Worm (Caenorhabditis elegans): ENCODE data around the gene C35A5.8.

The C35A5.8 gene

DNA sequence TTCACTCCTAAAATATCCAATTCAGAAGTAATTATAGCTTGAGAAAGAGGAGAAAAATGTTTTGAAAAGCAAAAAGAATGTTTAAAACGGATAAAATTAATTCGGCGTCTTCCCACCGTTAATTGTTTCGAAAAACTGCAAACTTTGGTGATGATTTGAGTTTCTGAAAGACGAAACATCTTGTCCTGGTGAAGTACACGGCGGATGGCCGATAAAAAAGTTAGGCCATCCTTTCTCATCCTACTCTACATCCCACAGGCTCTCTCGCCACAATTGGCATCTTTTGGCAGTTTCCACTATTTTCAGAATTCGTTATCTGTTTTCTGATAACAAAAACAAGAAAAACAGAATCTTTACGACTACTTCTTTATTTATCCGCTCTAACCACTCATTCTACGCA lies at the start of gene C35A5.8, which contains the start of gene hda-11:
C35A5.8 (minus strand) TSS at position 7 of the 400 bp plus-strand sequence.
hda-11 (plus strand) TSS at position 283 of the 400 bp plus-strand sequence.
- peak; percentile 41 for TF ChIP-seq efl-3 (GFP tag; optimal IDR thresholded peaks at IDR 0.05)
- peak; percentile 34 for TF ChIP-seq ztf-4 (tag; optimal IDR thresholded peaks at IDR 0.05)
- TF ChIP-seq mab-9 (GFP tag; IDR thresholded peaks at IDR 0.05): peak; percentile 70
- TF ChIP-seq ets-5 (GFP tag; IDR thresholded peaks at IDR 0.05): no peak
- peak; percentile 51 for TF ChIP-seq unc-130 (tag; optimal IDR thresholded peaks at IDR 0.05)
- no peak for TF ChIP-seq fkh-10 (GFP tag; optimal IDR thresholded peaks at IDR 0.05)
- peak; percentile 88 for TF ChIP-seq dsc-1 (tag; optimal IDR thresholded peaks at IDR 0.05)
- TF ChIP-seq elt-2 (tag; optimal IDR thresholded peaks at IDR 0.05): peak; percentile 79
- TF ChIP-seq ceh-88 (GFP tag; IDR thresholded peaks at IDR 0.05): no peak
- TF ChIP-seq grh-1 (GFP tag; IDR thresholded peaks at IDR 0.05): peak; percentile 59
- peak; percentile 82 for TF ChIP-seq pax-3 (tag; optimal IDR thresholded peaks at IDR 0.05)
- TF ChIP-seq unc-86 (tag; optimal IDR thresholded peaks at IDR 0.05): peak; percentile 59
- TF ChIP-seq aly-2 (tag; optimal IDR thresholded peaks at IDR 0.05): no peak
- TF ChIP-seq ceh-82 (tag; optimal IDR thresholded peaks at IDR 0.05): peak; percentile 46 to 59 (median 51)
- TF ChIP-seq pag-3 (tag; optimal IDR thresholded peaks at IDR 0.05; ENCODE audit: borderline replicate concordance, insufficient read depth): peak; percentile 28
- TF ChIP-seq pqm-1 (tag; optimal IDR thresholded peaks at IDR 0.05): no peak
- peak; percentile 7 for TF ChIP-seq ceh-8 (GFP tag; optimal IDR thresholded peaks at IDR 0.05)
- TF ChIP-seq mep-1 (tag; optimal IDR thresholded peaks at IDR 0.05): peak; percentile 74
- TF ChIP-seq nhr-71 (tag; optimal IDR thresholded peaks at IDR 0.05): peak; percentile 88
- peak; percentile 82 for TF ChIP-seq nhr-20 (tag; optimal IDR thresholded peaks at IDR 0.05)
- peak; percentile 91 for TF ChIP-seq nhr-47 (tag; optimal IDR thresholded peaks at IDR 0.05)
- peak; percentile 20 for TF ChIP-seq sup-37 (GFP tag; optimal IDR thresholded peaks at IDR 0.05)
- peak; percentile 91 for TF ChIP-seq nhr-90 (tag; optimal IDR thresholded peaks at IDR 0.05; ENCODE audit: poor library complexity)
- peak in 1 of 2 experiments; percentile 94 for TF ChIP-seq ztf-11 (tag; optimal IDR thresholded peaks at IDR 0.05)
- peak; percentile 58 for TF ChIP-seq snpc-4 (tag; optimal IDR thresholded peaks at IDR 0.05)
- peak; percentile 65 for TF ChIP-seq Y116A8C.19 (tag; optimal IDR thresholded peaks at IDR 0.05; ENCODE audit: borderline replicate concordance)
- TF ChIP-seq mdl-1 (tag; optimal IDR thresholded peaks at IDR 0.05): peak in 1 of 2 experiments; percentile 24
- no peak for TF ChIP-seq nhr-84 (tag; optimal IDR thresholded peaks at IDR 0.05)
- no peak for TF ChIP-seq ces-1 (GFP tag; optimal IDR thresholded peaks at IDR 0.05)
- peak; percentile 89 for TF ChIP-seq sox-4 (tag; optimal IDR thresholded peaks at IDR 0.05)
- TF ChIP-seq fkh-4 (tag; optimal IDR thresholded peaks at IDR 0.05; ENCODE audit: borderline replicate concordance): peak; percentile 91
- peak; percentile 66 for TF ChIP-seq fkh-8 (tag; optimal IDR thresholded peaks at IDR 0.05)
- TF ChIP-seq nhr-237 (tag; optimal IDR thresholded peaks at IDR 0.05): no peak
- TF ChIP-seq irx-1 (tag; optimal IDR thresholded peaks at IDR 0.05): peak; percentile 93
- TF ChIP-seq isw-1 (GFP tag; IDR thresholded peaks at IDR 0.05): peak; percentile 77
- TF ChIP-seq fos-1 (tag; optimal IDR thresholded peaks at IDR 0.05): peak; percentile 20
- TF ChIP-seq nhr-28 (tag; optimal IDR thresholded peaks at IDR 0.05): no peak
- no peak for TF ChIP-seq nhr-77 (tag; optimal IDR thresholded peaks at IDR 0.05)
- TF ChIP-seq hlh-17 (GFP tag; optimal IDR thresholded peaks at IDR 0.05; ENCODE audit: borderline replicate concordance): no peak
- no peak for TF ChIP-seq nhr-76 (tag; optimal IDR thresholded peaks at IDR 0.05)
- no peak for TF ChIP-seq jun-1 (tag; optimal IDR thresholded peaks at IDR 0.05)
- peak; percentile 6 for TF ChIP-seq zip-4 (GFP tag; optimal IDR thresholded peaks at IDR 0.05)
- peak; percentile 46 for TF ChIP-seq C16A3.4 (tag; optimal IDR thresholded peaks at IDR 0.05)
- no peak for TF ChIP-seq vab-15 (tag; optimal IDR thresholded peaks at IDR 0.05)
- TF ChIP-seq snu-23 (GFP tag; optimal IDR thresholded peaks at IDR 0.05): peak; percentile 86
- TF ChIP-seq hpl-2 (GFP tag; optimal IDR thresholded peaks at IDR 0.05): no peak
- TF ChIP-seq lin-15B (tag; optimal IDR thresholded peaks at IDR 0.05): peak; percentile 8
- TF ChIP-seq unc-62 (GFP tag; optimal IDR thresholded peaks at IDR 0.05): no peak
- no peak for TF ChIP-seq unc-30 (tag; optimal IDR thresholded peaks at IDR 0.05)
- TF ChIP-seq F16B12.6 (tag; optimal IDR thresholded peaks at IDR 0.05): no peak
- TF ChIP-seq swsn-7 (tag; optimal IDR thresholded peaks at IDR 0.05): peak; percentile 80
- TF ChIP-seq zag-1 (tag; optimal IDR thresholded peaks at IDR 0.05): no peak
- peak; percentile 54 to 61 for TF ChIP-seq lsy-2 (tag; optimal IDR thresholded peaks at IDR 0.05)

Measured in whole organism, L1 larva.